Fruit fly (Drosophila melanogaster) whole organism, embryonic: ENCODE measurements around the gene elgi.

Experiments used
- Aef1 ChIP-seq: fragments of 200-800 bp; sonication (Bioruptor generic); IDR thresholded peaks from 3 replicates; pipeline ENCODE4 v1.3.6; 2022; ENCODE audit warnings: missing biosample characterization, missing genetic modification characterization
- Asciz ChIP-seq: fragments of 200-800 bp; sonication (Bioruptor generic); optimal IDR thresholded peaks from 2 replicates; lab custom pipeline; 2017; ENCODE audit warnings: missing biosample characterization, mild to moderate bottlenecking, missing genetic modification characterization, missing genetic modification reagents
- CG10543 ChIP-seq: fragments of 200-800 bp; sonication (Bioruptor generic); optimal IDR thresholded peaks from 3 replicates; lab custom pipeline; 2017; ENCODE audit warnings: missing biosample characterization, mild to moderate bottlenecking, missing genetic modification characterization, moderate library complexity
- CG10565 ChIP-seq: fragments of 200-800 bp; sonication (Bioruptor generic); optimal IDR thresholded peaks from 3 replicates; lab custom pipeline; 2016; ENCODE audit warnings: missing biosample characterization, mild to moderate bottlenecking, missing genetic modification characterization
- CG11695 ChIP-seq: fragments of 200-800 bp; sonication (Bioruptor generic); IDR thresholded peaks from 3 replicates; pipeline ENCODE4 v1.3.6; 2022; ENCODE audit warnings: missing biosample characterization, missing genetic modification characterization
- CG17359 ChIP-seq: fragments of 200-800 bp; sonication (Bioruptor generic); optimal IDR thresholded peaks from 3 replicates; lab custom pipeline; 2018; ENCODE audit warnings: missing biosample characterization, mild to moderate bottlenecking, missing genetic modification characterization, moderate library complexity
- CG2678 ChIP-seq: fragments of 200-800 bp; sonication (Bioruptor generic); optimal IDR thresholded peaks from 3 replicates; lab custom pipeline; 2019; ENCODE audit warnings: missing biosample characterization, mild to moderate bottlenecking, missing genetic modification characterization, moderate library complexity
- CG30403 ChIP-seq: fragments of 200-800 bp; sonication (Bioruptor generic); optimal IDR thresholded peaks from 3 replicates; lab custom pipeline; 2016; ENCODE audit warnings: missing biosample characterization, missing genetic modification characterization
- CG3065 ChIP-seq: fragments of 200-800 bp; sonication (Bioruptor generic); optimal IDR thresholded peaks from 2 replicates; lab custom pipeline; 2016; ENCODE audit warnings: missing biosample characterization, missing genetic modification characterization
- CG31388 ChIP-seq: fragments of 200-800 bp; sonication (Bioruptor generic); optimal IDR thresholded peaks from 2 replicates; lab custom pipeline; 2016; ENCODE audit warnings: missing biosample characterization, missing genetic modification characterization
- CG31441 ChIP-seq: fragments of 200-800 bp; sonication (Bioruptor generic); IDR thresholded peaks from 2 replicates; pipeline ENCODE4 v1.3.6; 2022; ENCODE audit warnings: missing biosample characterization, missing genetic modification characterization
- CG3281 ChIP-seq: fragments of 200-800 bp; sonication (Bioruptor generic); optimal IDR thresholded peaks from 3 replicates; lab custom pipeline; 2017; ENCODE audit warnings: missing biosample characterization, mild to moderate bottlenecking, missing genetic modification characterization
- CG3726 ChIP-seq: fragments of 200-800 bp; sonication (Bioruptor generic); IDR thresholded peaks from 3 replicates; pipeline ENCODE4, ENCODE4 v1.3.6; 2022; ENCODE audit warnings: missing biosample characterization, missing genetic modification characterization
- CG4424 ChIP-seq: fragments of 200-800 bp; sonication (Bioruptor generic); optimal IDR thresholded peaks from 3 replicates; lab custom pipeline; 2016; ENCODE audit warnings: missing biosample characterization, missing genetic modification characterization
- CG6791 ChIP-seq: fragments of 200-800 bp; sonication (Bioruptor generic); IDR thresholded peaks from 3 replicates; pipeline ENCODE4 v1.3.6; 2022; ENCODE audit warnings: missing biosample characterization, missing genetic modification characterization; ENCODE audit not compliant: partially characterized antibody
- CG7556 ChIP-seq: fragments of 200-800 bp; sonication (Bioruptor generic); optimal IDR thresholded peaks from 2 replicates; lab custom pipeline; 2017; ENCODE audit warnings: missing biosample characterization, mild to moderate bottlenecking, missing genetic modification characterization
- CG8924 ChIP-seq: fragments of 200-800 bp; optimal IDR thresholded peaks from 3 replicates; lab custom pipeline; 2019; ENCODE audit warnings: missing biosample characterization, mild to moderate bottlenecking, missing genetic modification characterization, moderate library complexity
- CHES-1-like ChIP-seq: fragments of 200-800 bp; sonication (Bioruptor generic); optimal IDR thresholded peaks from 2 replicates; lab custom pipeline; 2016; ENCODE audit warnings: missing biosample characterization, missing genetic modification characterization
- D19A ChIP-seq: fragments of 200-800 bp; optimal IDR thresholded peaks from 3 replicates; lab custom pipeline; 2019; ENCODE audit warnings: missing biosample characterization, mild to moderate bottlenecking, missing genetic modification characterization, moderate library complexity
- Fer3 ChIP-seq: fragments of 200-800 bp; sonication (Bioruptor generic); optimal IDR thresholded peaks from 2 replicates; lab custom pipeline; 2018; ENCODE audit warnings: missing biosample characterization, mild to moderate bottlenecking, missing genetic modification characterization, moderate library complexity
- Max ChIP-seq: fragments of 200-800 bp; sonication (Bioruptor generic); optimal IDR thresholded peaks from 2 replicates; lab custom pipeline; 2016; ENCODE audit warnings: missing biosample characterization, mild to moderate bottlenecking, missing genetic modification characterization
- Nf-YC ChIP-seq: fragments of 200-800 bp; optimal IDR thresholded peaks from 3 replicates; lab custom pipeline; 2019; ENCODE audit warnings: missing biosample characterization, mild to moderate bottlenecking, missing genetic modification characterization, moderate library complexity
- Oli ChIP-seq: fragments of 200-800 bp; sonication (Bioruptor generic); optimal IDR thresholded peaks from 2 replicates; lab custom pipeline; 2018; ENCODE audit warnings: missing biosample characterization, mild to moderate bottlenecking, missing genetic modification characterization, moderate library complexity
- Spps ChIP-seq: fragments of 200-800 bp; sonication (Bioruptor generic); optimal IDR thresholded peaks from 2 replicates; lab custom pipeline; 2018; ENCODE audit warnings: missing biosample characterization, mild to moderate bottlenecking, missing genetic modification characterization
- ab ChIP-seq: fragments of 200-800 bp; sonication (Bioruptor generic); optimal IDR thresholded peaks from 2 replicates; lab custom pipeline; 2016; ENCODE audit warnings: missing biosample characterization, missing genetic modification characterization
- al ChIP-seq: fragments of 200-800 bp; sonication (Bioruptor generic); IDR thresholded peaks from 2 replicates; pipeline ENCODE4 v1.3.6; 2022; ENCODE audit warnings: missing biosample characterization, missing genetic modification characterization
- bab2 ChIP-seq: fragments of 200-800 bp; sonication (Bioruptor generic); optimal IDR thresholded peaks from 2 replicates; lab custom pipeline; 2016; ENCODE audit warnings: missing biosample characterization, missing genetic modification characterization
- bbx ChIP-seq: fragments of 200-800 bp; sonication (Bioruptor generic); IDR thresholded peaks from 2 replicates; pipeline ENCODE4 v1.3.6; 2022; ENCODE audit warnings: missing biosample characterization, missing genetic modification characterization; ENCODE audit not compliant: partially characterized antibody
- cad ChIP-seq: fragments of >200 bp; optimal IDR thresholded peaks from 2 replicates; lab custom pipeline; 2017; ENCODE audit warnings: missing biosample characterization, missing genetic modification characterization
- cato ChIP-seq: fragments of 200-800 bp; sonication (Bioruptor generic); optimal IDR thresholded peaks from 2 replicates; lab custom pipeline; 2016; ENCODE audit warnings: missing biosample characterization, missing genetic modification characterization, borderline replicate concordance
- cwo ChIP-seq: fragments of 200-800 bp; sonication (Bioruptor generic); optimal IDR thresholded peaks from 3 replicates; lab custom pipeline; 2017; ENCODE audit warnings: missing biosample characterization, missing genetic modification characterization, mild to moderate bottlenecking, moderate library complexity, missing genetic modification reagents
- dm ChIP-seq: fragments of 200-800 bp; sonication (Bioruptor generic); optimal IDR thresholded peaks from 3 replicates; lab custom pipeline; 2016; ENCODE audit warnings: missing biosample characterization, missing genetic modification characterization
- fd96Cb ChIP-seq: fragments of 200-800 bp; sonication (Bioruptor generic); optimal IDR thresholded peaks from 2 replicates; lab custom pipeline; 2018; ENCODE audit warnings: missing biosample characterization, mild to moderate bottlenecking, missing genetic modification characterization, moderate library complexity
- gce ChIP-seq: fragments of 200-800 bp; sonication (Bioruptor generic); IDR thresholded peaks from 3 replicates; pipeline ENCODE4 v1.3.6; 2022; ENCODE audit warnings: missing biosample characterization, missing genetic modification characterization
- gfzf ChIP-seq: fragments of 200-800 bp; sonication (Bioruptor generic); optimal IDR thresholded peaks from 2 replicates; lab custom pipeline; 2016; ENCODE audit warnings: missing biosample characterization, mild to moderate bottlenecking, missing genetic modification characterization, moderate library complexity
- lbe ChIP-seq: fragments of 200-800 bp; sonication (Bioruptor generic); optimal IDR thresholded peaks from 2 replicates; lab custom pipeline; 2016; ENCODE audit warnings: missing biosample characterization, mild to moderate bottlenecking, missing genetic modification characterization
- lmd ChIP-seq: fragments of 200-800 bp; sonication (Bioruptor generic); IDR thresholded peaks from 2 replicates; pipeline ENCODE4 v1.3.6; 2022; ENCODE audit warnings: missing biosample characterization, missing genetic modification characterization
- lov ChIP-seq, 2 experiments: fragments of 200-800 bp in 1 of 2; fragments of >200 bp in 1 of 2; sonication (Bioruptor generic) in 1 of 2; IDR thresholded peaks in 1 of 2; optimal IDR thresholded peaks in 1 of 2; 2 replicates in 1 of 2; 3 replicates in 1 of 2; pipeline versions ENCODE4 v1.3.6 to Lab custom; 2017 to 2022; ENCODE audit warnings: missing biosample characterization in 1 of 2, missing genetic modification characterization in 1 of 2
- maf-S ChIP-seq: fragments of 200-800 bp; sonication (Bioruptor generic); optimal IDR thresholded peaks from 2 replicates; lab custom pipeline; 2016; ENCODE audit warnings: missing biosample characterization, missing genetic modification characterization
- oc ChIP-seq: fragments of 200-800 bp; sonication (Bioruptor generic); optimal IDR thresholded peaks from 2 replicates; lab custom pipeline; 2018; ENCODE audit warnings: missing biosample characterization, mild to moderate bottlenecking, missing genetic modification characterization, moderate library complexity
- org-1 ChIP-seq: fragments of 200-800 bp; sonication (Bioruptor generic); optimal IDR thresholded peaks from 2 replicates; lab custom pipeline; 2017; ENCODE audit warnings: missing biosample characterization, missing genetic modification characterization
- repo ChIP-seq: fragments of 200-800 bp; sonication (Bioruptor generic); optimal IDR thresholded peaks from 2 replicates; lab custom pipeline; 2016; ENCODE audit warnings: missing biosample characterization, missing genetic modification characterization
- scrt ChIP-seq: fragments of 200-800 bp; sonication (Bioruptor generic); optimal IDR thresholded peaks from 2 replicates; lab custom pipeline; 2018; ENCODE audit warnings: missing biosample characterization, mild to moderate bottlenecking, missing genetic modification characterization, moderate library complexity
- sens ChIP-seq: fragments of 200-800 bp; sonication (Bioruptor generic); peaks from one replicate; lab custom pipeline; 2016; ENCODE audit warnings: missing biosample characterization, missing genetic modification characterization
- seq ChIP-seq: fragments of 200-800 bp; sonication (Bioruptor generic); IDR thresholded peaks from 2 replicates; pipeline ENCODE4 v1.3.6; 2022; ENCODE audit warnings: missing biosample characterization, missing genetic modification characterization
- stc ChIP-seq: fragments of 200-800 bp; sonication (Bioruptor generic); IDR thresholded peaks from 2 replicates; pipeline ENCODE4 v1.3.6; 2022; ENCODE audit warnings: missing biosample characterization, missing genetic modification characterization
- sug ChIP-seq: fragments of 200-800 bp; optimal IDR thresholded peaks from 2 replicates; lab custom pipeline; 2019; ENCODE audit warnings: missing biosample characterization, mild to moderate bottlenecking, missing genetic modification characterization, moderate library complexity
- unc-4 ChIP-seq: fragments of 200-800 bp; sonication (Bioruptor generic); IDR thresholded peaks from 2 replicates; pipeline ENCODE4 v1.3.6; 2022; ENCODE audit warnings: missing biosample characterization, missing genetic modification characterization; ENCODE audit not compliant: partially characterized antibody
- zen2 ChIP-seq: fragments of 200-800 bp; sonication (Bioruptor generic); IDR thresholded peaks from 3 replicates; pipeline ENCODE4 v1.3.6; 2022; ENCODE audit warnings: missing biosample characterization, missing genetic modification characterization; ENCODE audit not compliant: partially characterized antibody
- zfh1 ChIP-seq: fragments of 200-800 bp; sonication (Bioruptor generic); IDR thresholded peaks from 3 replicates; pipeline ENCODE4 v1.3.6; 2022; ENCODE audit warnings: missing biosample characterization, missing genetic modification characterization

Gene elgi

dm6 chr3L:15923352-15923751 is 33.0 kb upstream of the elgi start (continued):
- peak; percentile 33 for TF ChIP-seq CG3281 (GFP tag; lab: Kevin White, UChicago)
- no peak for TF ChIP-seq maf-S
- no peak for TF ChIP-seq fd96Cb (tag; lab: Kevin White, UChicago)
- TF ChIP-seq lmd (GFP tag; lab: Robert Waterston, UW): no peak
- TF ChIP-seq CG30403 (GFP tag; lab: Kevin White, UChicago): peak; percentile 41
- TF ChIP-seq sens (GFP tag; lab: Kevin White, UChicago): peak; percentile 65
- TF ChIP-seq D19A (tag; lab: Kevin White, UChicago): peak; percentile 52
- no peak for TF ChIP-seq CHES-1-like
- no peak for TF ChIP-seq al (GFP tag; lab: Robert Waterston, UW)
- no peak for TF ChIP-seq CG4424
- peak; percentile 53; the same call in 1 of the 2 replicates for TF ChIP-seq stc
- TF ChIP-seq gfzf (GFP tag; lab: Kevin White, UChicago): no peak
- no peak for TF ChIP-seq zen2 (GFP tag; lab: Robert Waterston, UW)
- no peak for TF ChIP-seq bbx (GFP tag; lab: Robert Waterston, UW)
- no peak for TF ChIP-seq Nf-YC
- TF ChIP-seq bab2 (GFP tag; lab: Kevin White, UChicago): no peak
- TF ChIP-seq Asciz (GFP tag; lab: Kevin White, UChicago): no peak
- peak; percentile 22 for TF ChIP-seq scrt (GFP tag; lab: Kevin White, UChicago)
- TF ChIP-seq CG8924 (tag; lab: Kevin White, UChicago): peak; percentile 27
- no peak for TF ChIP-seq cad (GFP tag; lab: Kevin White, UChicago)
- no peak for TF ChIP-seq lbe (GFP tag; lab: Kevin White, UChicago)
- TF ChIP-seq zfh1 (GFP tag; lab: Robert Waterston, UW): 0 out of 3 replicates have a peak, but pooled peaks have one; percentile 32
- no peak for TF ChIP-seq lov (optimal IDR thresholded peaks at IDR 0.05; lab: Kevin White, UChicago)
- no peak for TF ChIP-seq lov (GFP tag; IDR thresholded peaks at IDR 0.05; lab: Robert Waterston, UW)
- 0 out of 3 replicates have a peak, but pooled peaks have one; percentile 47 for TF ChIP-seq CG11695
- TF ChIP-seq unc-4 (GFP tag; lab: Robert Waterston, UW): no peak
- TF ChIP-seq CG3065 (GFP tag; lab: Kevin White, UChicago): no peak
- TF ChIP-seq org-1 (GFP tag; lab: Kevin White, UChicago): no peak
- TF ChIP-seq CG10543: no peak
- TF ChIP-seq cato (GFP tag; lab: Kevin White, UChicago): no peak
- no peak for TF ChIP-seq CG31388 (GFP tag; lab: Kevin White, UChicago)
- TF ChIP-seq oc (tag; lab: Kevin White, UChicago): no peak
- peak; percentile 48 for TF ChIP-seq CG17359 (tag; lab: Kevin White, UChicago)
- no peak for TF ChIP-seq CG6791 (GFP tag; lab: Robert Waterston, UW)
- TF ChIP-seq CG10565 (GFP tag; lab: Kevin White, UChicago): no peak
- no peak for TF ChIP-seq ab (GFP tag; lab: Kevin White, UChicago)
- TF ChIP-seq repo (GFP tag; lab: Kevin White, UChicago): no peak
- peak; percentile 31 for TF ChIP-seq cwo (GFP tag; lab: Kevin White, UChicago)
- no peak for TF ChIP-seq sug (tag; lab: Kevin White, UChicago)
- TF ChIP-seq Spps (tag; lab: Kevin White, UChicago): no peak
- 0 out of 2 replicates have a peak, but pooled peaks have one; percentile 29 for TF ChIP-seq seq (GFP tag; lab: Robert Waterston, UW)
- TF ChIP-seq Oli (tag; lab: Kevin White, UChicago): peak; percentile 42
- TF ChIP-seq Aef1: no peak
- peak; percentile 40 for TF ChIP-seq CG7556 (GFP tag; lab: Kevin White, UChicago)
- TF ChIP-seq Max: no peak
- TF ChIP-seq CG3726 (GFP tag; lab: Robert Waterston, UW): no peak
- peak; percentile 72 for TF ChIP-seq CG2678 (tag; lab: Kevin White, UChicago)
- peak; percentile 55 for TF ChIP-seq Fer3 (tag; lab: Kevin White, UChicago)
- TF ChIP-seq CG31441: peak; percentile 42; the same call in 1 of the 2 replicates
- no peak for TF ChIP-seq dm (GFP tag; lab: Kevin White, UChicago)
- no peak for TF ChIP-seq gce (GFP tag; lab: Robert Waterston, UW)
